Fruit fly (Drosophila melanogaster): ENCODE measurements around the gene dyw.

Gene dyw

DNA sequence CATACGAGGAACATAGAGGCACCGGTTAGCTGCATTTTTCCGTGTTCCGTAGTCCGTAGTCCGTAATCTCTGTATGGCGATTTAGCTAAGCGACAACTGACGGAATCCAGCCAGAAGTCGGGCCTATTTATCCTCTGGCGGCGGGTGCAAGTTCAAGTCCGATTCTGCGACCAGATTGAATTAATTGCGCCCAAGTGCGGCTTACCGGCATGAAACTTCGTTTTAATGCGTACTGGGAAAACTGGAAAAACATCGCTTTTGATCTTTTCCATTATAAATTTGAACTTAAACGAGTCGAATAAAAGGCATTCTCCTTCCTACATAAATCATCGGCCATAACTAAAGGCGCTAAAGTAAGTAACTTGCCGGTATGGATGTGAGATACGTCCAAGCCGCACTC is at the start of gene dyw:
Gene dyw, minus strand, starts transcription at position 101 of the 400 bp plus-strand sequence.
- TF ChIP-seq esn (GFP tag; optimal IDR thresholded peaks at IDR 0.05) (no peak), Eip93F (GFP tag; optimal IDR thresholded peaks at IDR 0.05) (no peak), Ets96B (tag; optimal IDR thresholded peaks at IDR 0.05) (no peak), Gug (GFP tag; IDR thresholded peaks at IDR 0.05) (no peak), CG31627 (GFP tag; optimal IDR thresholded peaks at IDR 0.05) (no peak), Eip78C (GFP tag) (no peak), CG6276 (GFP tag; optimal IDR thresholded peaks at IDR 0.05) (no peak), topi (GFP tag; optimal IDR thresholded peaks at IDR 0.05) (no peak), ss (GFP tag; optimal IDR thresholded peaks at IDR 0.05) (no peak), pdm3 (GFP tag; optimal IDR thresholded peaks at IDR 0.05) (no peak)

DNA sequence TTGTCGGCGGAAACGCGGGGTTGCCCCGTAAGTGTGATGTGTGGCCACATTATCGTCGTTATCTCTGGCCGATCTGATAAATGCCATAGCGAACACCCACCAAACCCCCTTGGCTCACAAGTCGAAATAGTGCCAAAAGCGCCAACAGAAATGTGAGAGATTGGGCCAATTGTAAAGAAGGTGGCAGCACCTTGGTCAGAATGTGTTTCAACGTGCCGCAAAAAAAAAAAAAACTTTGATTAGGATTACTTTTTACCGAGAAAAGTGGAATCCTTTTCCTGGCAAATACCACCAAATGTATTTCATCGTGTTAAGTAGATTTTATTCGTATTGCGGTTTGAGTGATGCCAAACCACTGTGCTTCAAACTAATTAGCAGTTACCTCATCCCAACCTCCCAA is 49.3 kb upstream of the dyw start:
- TF ChIP-seq Ets96B (tag; optimal IDR thresholded peaks at IDR 0.05) = no peak
- no peak for TF ChIP-seq Lpt (GFP tag; optimal IDR thresholded peaks at IDR 0.05)
- no peak for TF ChIP-seq Eip93F (GFP tag; optimal IDR thresholded peaks at IDR 0.05)
- peak; percentile 81 for TF ChIP-seq eg (GFP tag; IDR thresholded peaks at IDR 0.05)
- no peak for TF ChIP-seq CG9139 (GFP tag; optimal IDR thresholded peaks at IDR 0.05)
- peak; percentile 26 for TF ChIP-seq cyc (GFP tag; optimal IDR thresholded peaks at IDR 0.05)
- no peak for TF ChIP-seq dsx (GFP tag; optimal IDR thresholded peaks at IDR 0.05; ENCODE audit: poor library complexity, severe bottlenecking)
- peak; percentile 50 for TF ChIP-seq Hr4 (GFP tag; optimal IDR thresholded peaks at IDR 0.05)
- no peak for TF ChIP-seq fd59A (GFP tag; optimal IDR thresholded peaks at IDR 0.05)
- no peak for TF ChIP-seq CG6808 (GFP tag; optimal IDR thresholded peaks at IDR 0.05)
- TF ChIP-seq CG7368 (GFP tag; optimal IDR thresholded peaks at IDR 0.05) = no peak
- no peak for TF ChIP-seq Hr38 (GFP tag; optimal IDR thresholded peaks at IDR 0.05)
- no peak for TF ChIP-seq dac (GFP tag; optimal IDR thresholded peaks at IDR 0.05)
- peak; percentile 34 for TF ChIP-seq Met (GFP tag; optimal IDR thresholded peaks at IDR 0.05)
- no peak for TF ChIP-seq CG4318 (GFP tag; optimal IDR thresholded peaks at IDR 0.05)
- peak; percentile 23; the same call in 1 of the 3 replicates for TF ChIP-seq CG8119 (GFP tag; IDR thresholded peaks at IDR 0.05)
- peak; percentile 29 for TF ChIP-seq vri (GFP tag; optimal IDR thresholded peaks at IDR 0.05)
- TF ChIP-seq esn (GFP tag; optimal IDR thresholded peaks at IDR 0.05) = peak; percentile 54
- TF ChIP-seq CG11902 (GFP tag; optimal IDR thresholded peaks at IDR 0.05) = no peak
- no peak for TF ChIP-seq fkh (GFP tag; optimal IDR thresholded peaks at IDR 0.05)
- TF ChIP-seq ss (GFP tag; optimal IDR thresholded peaks at IDR 0.05) = no peak
- peak; percentile 46 for TF ChIP-seq pdm3 (GFP tag; optimal IDR thresholded peaks at IDR 0.05)
- no peak for TF ChIP-seq CG8632 (GFP tag; optimal IDR thresholded peaks at IDR 0.05)
- TF ChIP-seq CG3919 (GFP tag; optimal IDR thresholded peaks at IDR 0.05) = peak; percentile 16
- peak; percentile 23 for TF ChIP-seq Ets21C (GFP tag; optimal IDR thresholded peaks at IDR 0.05)
- TF ChIP-seq spab (GFP tag; optimal IDR thresholded peaks at IDR 0.05) = no peak
- TF ChIP-seq CG10669 (GFP tag; optimal IDR thresholded peaks at IDR 0.05) = no peak
- peak; percentile 24 for TF ChIP-seq Sox14 (GFP tag; optimal IDR thresholded peaks at IDR 0.05)
- peak; percentile 48 for TF ChIP-seq CG32006 (GFP tag; optimal IDR thresholded peaks at IDR 0.05)
- TF ChIP-seq Eip78C (GFP tag) = peak; percentile 68
- no peak for TF ChIP-seq Blimp-1 (GFP tag; optimal IDR thresholded peaks at IDR 0.05)
- no peak for TF ChIP-seq CG15336 (GFP tag; IDR thresholded peaks at IDR 0.05)
- TF ChIP-seq Eip75B (GFP tag; optimal IDR thresholded peaks at IDR 0.05) = no peak
- TF ChIP-seq CG31627 (GFP tag; optimal IDR thresholded peaks at IDR 0.05) = peak; percentile 51
- no peak for TF ChIP-seq salr (GFP tag; optimal IDR thresholded peaks at IDR 0.05)
- TF ChIP-seq lz (GFP tag; optimal IDR thresholded peaks at IDR 0.05) = peak; percentile 45
- no peak for TF ChIP-seq fd85E (GFP tag; optimal IDR thresholded peaks at IDR 0.05)
- TF ChIP-seq CG11762 (GFP tag; optimal IDR thresholded peaks at IDR 0.05; ENCODE audit: insufficient read depth) = no peak
- peak; percentile 61 for TF ChIP-seq Hr39 (GFP tag; optimal IDR thresholded peaks at IDR 0.05)
- peak; percentile 6 for TF ChIP-seq CG6792 (GFP tag; optimal IDR thresholded peaks at IDR 0.05)
- no peak for TF ChIP-seq svp (GFP tag)
- peak; percentile 24 for TF ChIP-seq Sox102F (GFP tag; optimal IDR thresholded peaks at IDR 0.05)
- peak; percentile 37 for TF ChIP-seq OdsH (GFP tag; optimal IDR thresholded peaks at IDR 0.05)
- TF ChIP-seq acj6 (GFP tag; optimal IDR thresholded peaks at IDR 0.05) = peak; percentile 43
- peak; percentile 12 for TF ChIP-seq Sox15 (GFP tag; optimal IDR thresholded peaks at IDR 0.05)
- peak; percentile 5 for TF ChIP-seq Smox (GFP tag; optimal IDR thresholded peaks at IDR 0.05)
- TF ChIP-seq Gug (GFP tag; IDR thresholded peaks at IDR 0.05) = peak; percentile 42

Measured in whole organism, prepupa.